Worm (Caenorhabditis elegans) whole organism, L2 larva: ENCODE data around the gene exl-1.

Source experiments
- C34F6.9 ChIP-seq: fragments of 150-350 bp; optimal IDR thresholded peaks from 2 replicates; lab custom pipeline; 2014; ENCODE audit warnings: missing biosample characterization, missing genetic modification characterization
- F13H6.1 ChIP-seq: sonication (generic microtip); optimal IDR thresholded peaks from 2 replicates; lab custom pipeline; 2016; ENCODE audit warnings: missing genetic modification characterization, missing compliant biosample characterization
- Y55F3AM.14 ChIP-seq: fragments of 200-800 bp; sonication (Bioruptor generic); optimal IDR thresholded peaks from 2 replicates; lab custom pipeline; 2018; ENCODE audit warnings: mild to moderate bottlenecking, missing genetic modification characterization, missing compliant biosample characterization
- ama-1 ChIP-seq: fragments of 150-350 bp; optimal IDR thresholded peaks from 2 replicates; lab custom pipeline; 2018; ENCODE audit warnings: inconsistent platforms
- dmd-4 ChIP-seq: sonication (generic microtip); optimal IDR thresholded peaks from 2 replicates; lab custom pipeline; 2017; ENCODE audit warnings: missing biosample characterization, missing genetic modification characterization
- elt-1 ChIP-seq: fragments of 150-350 bp; optimal IDR thresholded peaks from 2 replicates; lab custom pipeline; 2014; ENCODE audit warnings: missing biosample characterization, missing genetic modification characterization
- gmeb-1 ChIP-seq: fragments of 150-350 bp; optimal IDR thresholded peaks from 2 replicates; lab custom pipeline; 2014; ENCODE audit warnings: missing biosample characterization, missing genetic modification characterization
- lin-13 ChIP-seq: fragments of 150-350 bp; optimal IDR thresholded peaks from 2 replicates; lab custom pipeline; 2014; ENCODE audit warnings: missing biosample characterization, missing genetic modification reagents, missing genetic modification characterization
- nhr-12 ChIP-seq: fragments of 150-350 bp; optimal IDR thresholded peaks from 2 replicates; lab custom pipeline; 2014; ENCODE audit warnings: missing biosample characterization, missing genetic modification characterization
- nhr-77 ChIP-seq: fragments of 150-350 bp; optimal IDR thresholded peaks from 2 replicates; lab custom pipeline; 2014; ENCODE audit warnings: missing biosample characterization, missing genetic modification characterization
- skn-1 ChIP-seq: sonication (generic microtip); optimal IDR thresholded peaks from 2 replicates; lab custom pipeline; 2017; ENCODE audit warnings: missing biosample characterization, missing genetic modification characterization
- unc-62 ChIP-seq: fragments of 150-350 bp; optimal IDR thresholded peaks from 2 replicates; lab custom pipeline; 2014; ENCODE audit warnings: missing biosample characterization, missing genetic modification reagents, missing genetic modification characterization

- TF ChIP-seq ama-1 (lab: Kevin White, UChicago) (no peak), lin-13 (no peak), gmeb-1 (no peak), skn-1 (tag; lab: Kevin White, UChicago) (no peak), nhr-12 (no peak), elt-1 (tag; lab: Kevin White, UChicago) (no peak), unc-62 (GFP tag; lab: Kevin White, UChicago) (no peak), C34F6.9 (tag; lab: Kevin White, UChicago) (no peak), nhr-77 (no peak), Y55F3AM.14 (GFP tag; lab: Kevin White, UChicago) (no peak), dmd-4 (tag; lab: Kevin White, UChicago) (no peak), F13H6.1 (tag; lab: Kevin White, UChicago) (no peak)
Observed at ce11 chrII:14413709-14414108, 434 bp upstream of the exl-1 start.
